Worm (Caenorhabditis elegans) whole organism, midembryonic: ENCODE data around the gene F29A7.6.

Experiments
- T22C8.4 ChIP-seq: fragments of 200-800 bp; sonication (Bioruptor generic); IDR thresholded peaks from 2 replicates; pipeline ENCODE4 v1.3.6; 2022; ENCODE audit warnings: missing genetic modification characterization, missing compliant biosample characterization
- cog-1 ChIP-seq: sonication (generic microtip); optimal IDR thresholded peaks from 2 replicates; lab custom pipeline; 2016; ENCODE audit warnings: missing genetic modification characterization, missing compliant biosample characterization
- flt-1 ChIP-seq: fragments of 200-800 bp; sonication (Bioruptor generic); IDR thresholded peaks from 2 replicates; pipeline ENCODE4 v1.3.6; 2022; ENCODE audit warnings: missing genetic modification characterization, missing compliant biosample characterization
- klf-2 ChIP-seq: fragments of 200-800 bp; sonication (Bioruptor generic); conservative IDR thresholded peaks from 2 replicates; pipeline ENCODE4 v1.3.6; 2022; ENCODE audit warnings: missing genetic modification reagents, missing genetic modification characterization, missing compliant biosample characterization
- med-1 ChIP-seq: sonication (generic microtip); optimal IDR thresholded peaks from 2 replicates; lab custom pipeline; 2017; ENCODE audit warnings: missing genetic modification characterization, mild to moderate bottlenecking, missing compliant biosample characterization, antibody characterized with exemption, missing genetic modification reagents; ENCODE audit not compliant: insufficient read depth
- ref-1 ChIP-seq: fragments of 200-800 bp; sonication (Bioruptor generic); conservative IDR thresholded peaks from 2 replicates; pipeline ENCODE4 v1.3.6; 2022; ENCODE audit warnings: missing genetic modification reagents, missing genetic modification characterization, missing compliant biosample characterization
- ztf-23 ChIP-seq: fragments of 200-800 bp; sonication (Bioruptor generic); IDR thresholded peaks from 2 replicates; pipeline ENCODE4 v1.3.6; 2022; ENCODE audit warnings: missing genetic modification reagents, missing genetic modification characterization, missing compliant biosample characterization
- ztf-29 ChIP-seq: fragments of 200-800 bp; sonication (Bioruptor generic); IDR thresholded peaks from 2 replicates; pipeline ENCODE4 v1.3.6; 2022; ENCODE audit warnings: missing genetic modification reagents, missing genetic modification characterization, missing compliant biosample characterization

ce11 chrII:2710919-2711318 lies 41.5 kb downstream of the F29A7.6 start, which contains the start of gene T05A8.2:
- TF ChIP-seq med-1 (GFP tag; lab: Kevin White, UChicago) (no peak), flt-1 (GFP tag; lab: Robert Waterston, UW) (no peak), cog-1 (tag; lab: Kevin White, UChicago) (no peak), T22C8.4 (GFP tag; lab: Robert Waterston, UW) (no peak), klf-2 (GFP tag; lab: Robert Waterston, UW) (no peak), ztf-29 (GFP tag; lab: Robert Waterston, UW) (no peak), ztf-23 (GFP tag; lab: Robert Waterston, UW) (no peak), ref-1 (GFP tag; lab: Robert Waterston, UW) (no peak)
